Fruit fly (Drosophila melanogaster) Kc167 (cell line): Measurements from ENCODE around the gene aqz.
A peak's percentile ranks its signal among the peaks of the same experiment; 100 is the strongest.

ENCODE experiments used
- insv ChIP-seq: fragments of >200 bp; optimal IDR thresholded peaks from 3 replicates; lab custom pipeline; 2018; ENCODE audit warnings: missing external identifiers
- psq ChIP-seq: fragments of >200 bp; optimal IDR thresholded peaks from 2 replicates; lab custom pipeline; 2017; ENCODE audit warnings: missing external identifiers
- ttk ChIP-seq: sonication (Bioruptor generic); optimal IDR thresholded peaks from 2 replicates; lab custom pipeline; 2017; ENCODE audit warnings: missing external identifiers

DNA sequence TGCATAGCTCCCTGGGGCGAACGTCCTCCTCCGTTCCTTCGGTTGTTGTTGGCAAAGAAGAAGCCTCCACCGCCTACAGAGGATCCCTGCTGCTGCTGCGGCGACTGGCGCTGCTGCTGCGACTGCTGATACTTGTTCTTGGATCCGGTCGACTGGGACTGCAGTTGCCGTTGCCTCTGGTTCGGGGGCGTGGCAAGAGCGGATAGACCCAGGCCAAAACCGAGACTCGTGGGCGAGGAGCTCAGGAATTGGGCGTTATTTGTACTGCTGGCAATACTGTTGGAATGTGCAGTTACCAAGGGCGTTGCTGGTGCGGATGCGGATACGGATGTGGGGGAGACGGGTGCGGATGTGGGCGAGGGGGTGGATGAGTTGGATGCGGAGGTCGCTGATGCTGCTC lies 2.2 kb downstream of the aqz start:
- TF ChIP-seq insv = no peak
- peak; percentile 98 for TF ChIP-seq ttk (lab: Kevin White, UChicago)
- TF ChIP-seq psq (lab: Kevin White, UChicago) = no peak
